Worm (Caenorhabditis elegans) whole organism, L4 larva: ENCODE data around the gene algn-12.

Experiments used
- D1046.2 ChIP-seq: fragments of 200-800 bp; sonication (Bioruptor generic); IDR thresholded peaks from 2 replicates; pipeline ENCODE4 v1.3.6; 2022; ENCODE audit warnings: missing genetic modification characterization, missing compliant biosample characterization
- F10B5.3 ChIP-seq: sonication (generic microtip); optimal IDR thresholded peaks from 2 replicates; lab custom pipeline; 2016; ENCODE audit warnings: mild to moderate bottlenecking, missing genetic modification characterization, missing compliant biosample characterization
- F49E8.2 ChIP-seq: sonication (generic microtip); optimal IDR thresholded peaks from 2 replicates; lab custom pipeline; 2016; ENCODE audit warnings: missing compliant biosample characterization, mild to moderate bottlenecking, missing genetic modification characterization, borderline replicate concordance
- R02D3.7 ChIP-seq: fragments of 150-350 bp; sonication (generic microtip); optimal IDR thresholded peaks from 3 replicates; lab custom pipeline; 2014; ENCODE audit warnings: missing biosample characterization, missing genetic modification characterization
- T20F7.1 ChIP-seq: fragments of 200-800 bp; sonication (Bioruptor generic); optimal IDR thresholded peaks from 2 replicates; lab custom pipeline; 2018; ENCODE audit warnings: mild to moderate bottlenecking, missing genetic modification characterization, missing compliant biosample characterization
- Y48G9A.11 ChIP-seq: fragments of 200-800 bp; sonication (Bioruptor generic); IDR thresholded peaks from 2 replicates; pipeline ENCODE4 v1.3.6; 2022; ENCODE audit warnings: missing genetic modification reagents, missing genetic modification characterization, missing compliant biosample characterization
- Y5F2A.4 ChIP-seq: fragments of 200-800 bp; sonication (Bioruptor generic); optimal IDR thresholded peaks from 2 replicates; lab custom pipeline; 2018; ENCODE audit warnings: mild to moderate bottlenecking, missing genetic modification characterization, missing compliant biosample characterization
- ZK546.5 ChIP-seq, 2 experiments: sonication (generic microtip); optimal IDR thresholded peaks; 2 replicates each; lab custom pipeline; 2017; ENCODE audit warnings: missing biosample characterization in 2 of 2, missing genetic modification characterization in 2 of 2
- aha-1 ChIP-seq: fragments of 150-350 bp; peaks from one replicate; lab custom pipeline; 2014; ENCODE audit warnings: missing biosample characterization, missing genetic modification characterization
- arid-1 ChIP-seq: fragments of 200-800 bp; sonication (Bioruptor generic); conservative IDR thresholded peaks from 2 replicates; pipeline ENCODE4 v1.3.6; 2022; ENCODE audit warnings: missing genetic modification reagents, missing genetic modification characterization, missing compliant biosample characterization
- attf-4 ChIP-seq: sonication (generic microtip); optimal IDR thresholded peaks from 3 replicates; lab custom pipeline; 2017; ENCODE audit warnings: missing biosample characterization, missing genetic modification characterization
- ceh-20 ChIP-seq: fragments of 200-800 bp; sonication (Bioruptor generic); IDR thresholded peaks from 2 replicates; pipeline ENCODE4 v1.3.6; 2022; ENCODE audit warnings: missing genetic modification reagents, missing genetic modification characterization, missing compliant biosample characterization
- ceh-28 ChIP-seq: fragments of 150-350 bp; optimal IDR thresholded peaks from 2 replicates; lab custom pipeline; 2014; ENCODE audit warnings: missing biosample characterization, missing genetic modification reagents, missing genetic modification characterization
- ceh-44 ChIP-seq: fragments of 200-800 bp; sonication (Bioruptor generic); IDR thresholded peaks from 2 replicates; pipeline ENCODE4 v1.3.6; 2022; ENCODE audit warnings: missing genetic modification reagents, missing genetic modification characterization, missing compliant biosample characterization
- ceh-82 ChIP-seq: sonication (generic microtip); optimal IDR thresholded peaks from 2 replicates; lab custom pipeline; 2017; ENCODE audit warnings: missing biosample characterization, missing genetic modification characterization
- daf-12 ChIP-seq: fragments of 150-350 bp; optimal IDR thresholded peaks from 2 replicates; lab custom pipeline; 2014; ENCODE audit warnings: missing biosample characterization, missing genetic modification reagents, missing genetic modification characterization
- daf-16 ChIP-seq, 3 experiments: sonication (generic microtip); optimal IDR thresholded peaks; 2 replicates each; lab custom pipeline; 2016 to 2017; ENCODE audit warnings: missing genetic modification characterization in 3 of 3, missing genetic modification reagents in 3 of 3, mild to moderate bottlenecking in 2 of 3, missing compliant biosample characterization in 2 of 3, missing biosample characterization in 1 of 3, moderate library complexity in 1 of 3
- daf-19 ChIP-seq: fragments of 200-800 bp; sonication (Bioruptor generic); conservative IDR thresholded peaks from 2 replicates; pipeline ENCODE4 v1.3.6; 2022; ENCODE audit warnings: missing genetic modification characterization, missing compliant biosample characterization
- dpl-1 ChIP-seq: fragments of 150-350 bp; optimal IDR thresholded peaks from 2 replicates; lab custom pipeline; 2014; ENCODE audit warnings: missing biosample characterization, missing genetic modification reagents, missing genetic modification characterization
- dve-1 ChIP-seq: sonication (generic microtip); optimal IDR thresholded peaks from 2 replicates; lab custom pipeline; 2017; ENCODE audit warnings: antibody characterized with exemption, mild to moderate bottlenecking, missing genetic modification characterization, missing compliant biosample characterization; ENCODE audit not compliant: insufficient read depth
- egl-43 ChIP-seq: fragments of 200-800 bp; sonication (Bioruptor generic); IDR thresholded peaks from 2 replicates; pipeline ENCODE4 v1.3.6; 2022; ENCODE audit warnings: missing genetic modification reagents, missing genetic modification characterization, missing compliant biosample characterization
- fkh-10 ChIP-seq: fragments of 150-350 bp; optimal IDR thresholded peaks from 2 replicates; lab custom pipeline; 2014; ENCODE audit warnings: missing biosample characterization, missing genetic modification reagents, missing genetic modification characterization
- gei-8 ChIP-seq: fragments of 200-800 bp; sonication (Bioruptor generic); optimal IDR thresholded peaks from 2 replicates; lab custom pipeline; 2018; ENCODE audit warnings: mild to moderate bottlenecking, missing genetic modification characterization, missing compliant biosample characterization
- hlh-30 ChIP-seq: sonication (generic microtip); optimal IDR thresholded peaks from 2 replicates; lab custom pipeline; 2017; ENCODE audit warnings: antibody characterized with exemption, mild to moderate bottlenecking, missing genetic modification characterization, missing compliant biosample characterization; ENCODE audit not compliant: insufficient read depth
- hmg-1.1 ChIP-seq: fragments of 200-800 bp; sonication (Bioruptor generic); IDR thresholded peaks from 2 replicates; pipeline ENCODE4 v1.3.6; 2022; ENCODE audit warnings: missing genetic modification reagents, missing genetic modification characterization, missing compliant biosample characterization
- jun-1 ChIP-seq: fragments of 150-350 bp; optimal IDR thresholded peaks from 2 replicates; lab custom pipeline; 2014; ENCODE audit warnings: missing biosample characterization, missing genetic modification reagents, missing genetic modification characterization
- lim-7 ChIP-seq: fragments of 200-800 bp; sonication (Bioruptor generic); IDR thresholded peaks from 2 replicates; pipeline ENCODE4 v1.3.6; 2022; ENCODE audit warnings: missing genetic modification characterization, missing compliant biosample characterization
- lin-13 ChIP-seq: fragments of 150-350 bp; optimal IDR thresholded peaks from 2 replicates; lab custom pipeline; 2014; ENCODE audit warnings: missing biosample characterization, missing genetic modification reagents, missing genetic modification characterization
- lin-15B ChIP-seq: fragments of 150-350 bp; sonication (generic microtip); optimal IDR thresholded peaks from 3 replicates; lab custom pipeline; 2014; ENCODE audit warnings: missing biosample characterization, missing genetic modification characterization
- lin-29 ChIP-seq: fragments of 200-800 bp; sonication (Bioruptor generic); IDR thresholded peaks from 2 replicates; pipeline ENCODE4 v1.3.6; 2022; ENCODE audit warnings: missing genetic modification reagents, missing genetic modification characterization, missing compliant biosample characterization
- lin-38 ChIP-seq: fragments of 200-800 bp; sonication (Bioruptor generic); IDR thresholded peaks from 2 replicates; pipeline ENCODE4 v1.3.6; 2022; ENCODE audit warnings: missing genetic modification reagents, missing genetic modification characterization, missing compliant biosample characterization
- lsy-2 ChIP-seq, 2 experiments: fragments of 150-350 bp in 1 of 2; sonication (generic microtip) in 1 of 2; optimal IDR thresholded peaks; 2 replicates each; lab custom pipeline; 2014 to 2017; ENCODE audit warnings: missing biosample characterization in 2 of 2, missing genetic modification characterization in 2 of 2
- madf-5 ChIP-seq, 2 experiments: fragments of 200-800 bp; sonication (Bioruptor generic); IDR thresholded peaks; 2 replicates each; pipeline ENCODE4 v1.3.6; 2022; ENCODE audit warnings: missing compliant biosample characterization in 2 of 2, missing genetic modification characterization in 2 of 2
- mep-1 ChIP-seq: fragments of 150-350 bp; sonication (generic microtip); optimal IDR thresholded peaks from 3 replicates; lab custom pipeline; 2014; ENCODE audit warnings: missing biosample characterization, missing genetic modification characterization
- mxl-2 ChIP-seq: fragments of 200-800 bp; sonication (Bioruptor generic); conservative IDR thresholded peaks from 2 replicates; pipeline ENCODE4 v1.3.6; 2022; ENCODE audit warnings: missing genetic modification reagents, missing genetic modification characterization, missing compliant biosample characterization
- nhr-10 ChIP-seq: fragments of 150-350 bp; optimal IDR thresholded peaks from 2 replicates; lab custom pipeline; 2014; ENCODE audit warnings: missing biosample characterization, missing genetic modification characterization
- nhr-102 ChIP-seq: sonication (generic microtip); optimal IDR thresholded peaks from 2 replicates; lab custom pipeline; 2016; ENCODE audit warnings: mild to moderate bottlenecking, missing genetic modification characterization, moderate library complexity, missing compliant biosample characterization
- nhr-11 ChIP-seq: fragments of 150-350 bp; optimal IDR thresholded peaks from 2 replicates; lab custom pipeline; 2014; ENCODE audit warnings: missing biosample characterization, missing genetic modification characterization
- nhr-111 ChIP-seq: fragments of 200-800 bp; sonication (Bioruptor generic); optimal IDR thresholded peaks from 2 replicates; lab custom pipeline; 2018; ENCODE audit warnings: mild to moderate bottlenecking, missing genetic modification characterization, missing compliant biosample characterization
- nhr-237 ChIP-seq: sonication (generic microtip); optimal IDR thresholded peaks from 2 replicates; lab custom pipeline; 2017; ENCODE audit warnings: missing biosample characterization, missing genetic modification characterization
- nhr-25 ChIP-seq: sonication (generic microtip); optimal IDR thresholded peaks from 2 replicates; lab custom pipeline; 2017; ENCODE audit warnings: missing genetic modification characterization, mild to moderate bottlenecking, missing compliant biosample characterization, antibody characterized with exemption, moderate library complexity, borderline replicate concordance; ENCODE audit not compliant: insufficient read depth
- nhr-41 ChIP-seq: fragments of 200-800 bp; sonication (Bioruptor generic); IDR thresholded peaks from 2 replicates; pipeline ENCODE4 v1.3.6; 2022; ENCODE audit warnings: missing genetic modification reagents, missing genetic modification characterization, missing compliant biosample characterization
- php-3 ChIP-seq: fragments of 200-800 bp; sonication (Bioruptor generic); IDR thresholded peaks from 2 replicates; pipeline ENCODE4 v1.3.6; 2022; ENCODE audit warnings: missing genetic modification reagents, missing genetic modification characterization, missing compliant biosample characterization
- pqm-1 ChIP-seq: sonication (generic microtip); optimal IDR thresholded peaks from 2 replicates; lab custom pipeline; 2017; ENCODE audit warnings: missing biosample characterization, missing genetic modification characterization
- set-16 ChIP-seq: fragments of 200-800 bp; sonication (Bioruptor generic); IDR thresholded peaks from 2 replicates; pipeline ENCODE4 v1.3.6; 2022; ENCODE audit warnings: missing genetic modification reagents, missing genetic modification characterization, missing compliant biosample characterization
- snpc-1.2 ChIP-seq: fragments of 200-800 bp; sonication (Bioruptor generic); IDR thresholded peaks from 2 replicates; pipeline ENCODE4 v1.3.6; 2022; ENCODE audit warnings: missing genetic modification reagents, missing genetic modification characterization, missing compliant biosample characterization
- snpc-4 ChIP-seq: fragments of 150-350 bp; optimal IDR thresholded peaks from 2 replicates; lab custom pipeline; 2014; ENCODE audit warnings: missing biosample characterization, missing genetic modification characterization
- spr-3 ChIP-seq: fragments of 200-800 bp; sonication (Bioruptor generic); optimal IDR thresholded peaks from 2 replicates; lab custom pipeline; 2018; ENCODE audit warnings: mild to moderate bottlenecking, missing genetic modification characterization, missing compliant biosample characterization
- tag-97 ChIP-seq: fragments of 200-800 bp; sonication (Bioruptor generic); IDR thresholded peaks from 2 replicates; pipeline ENCODE4 v1.3.6; 2022; ENCODE audit warnings: missing genetic modification characterization, missing compliant biosample characterization
- zfp-3 ChIP-seq: fragments of 200-800 bp; sonication (Bioruptor generic); conservative IDR thresholded peaks from 2 replicates; pipeline ENCODE4 v1.3.6; 2022; ENCODE audit warnings: missing genetic modification reagents, missing genetic modification characterization, missing compliant biosample characterization
- zip-11 ChIP-seq: fragments of 200-800 bp; sonication (Bioruptor generic); IDR thresholded peaks from 2 replicates; pipeline ENCODE4 v1.3.6; 2022; ENCODE audit warnings: missing genetic modification characterization, missing compliant biosample characterization

algn-12 gene

DNA sequence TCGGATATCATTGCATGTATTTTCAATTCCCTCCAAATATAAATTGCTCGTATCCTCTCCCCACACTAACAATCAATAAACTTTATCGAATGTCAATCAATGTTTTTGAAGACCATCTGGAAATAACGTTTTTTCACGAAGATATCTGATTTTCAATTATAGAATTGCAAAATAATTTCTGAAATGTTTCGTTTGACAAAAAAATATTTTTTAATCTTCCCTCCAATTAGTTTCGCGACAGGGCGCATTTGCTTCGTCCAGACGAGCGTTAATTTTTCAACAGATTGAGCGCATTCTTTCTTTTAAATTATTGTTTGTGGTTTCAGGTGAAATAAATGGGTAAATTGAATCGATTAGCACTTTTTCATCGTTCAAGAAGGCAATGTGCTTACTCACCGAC lies 3.8 kb upstream of the algn-12 start, which contains the start of gene vars-1:
Gene vars-1 (plus strand): TSS at position 291 of the 400 bp plus-strand sequence.
- TF ChIP-seq arid-1 (GFP tag; lab: Robert Waterston, UW), result no peak
- TF ChIP-seq spr-3, result no peak
- TF ChIP-seq attf-4, result no peak
- peak; percentile 93 for TF ChIP-seq lin-38 (GFP tag; lab: Robert Waterston, UW)
- TF ChIP-seq mxl-2 (GFP tag; lab: Robert Waterston, UW), result no peak
- no peak for TF ChIP-seq nhr-11 (tag; lab: Kevin White, UChicago)
- no peak for TF ChIP-seq nhr-25 (tag; lab: Kevin White, UChicago)
- TF ChIP-seq egl-43 (GFP tag; lab: Robert Waterston, UW), result no peak
- TF ChIP-seq hlh-30 (tag; lab: Kevin White, UChicago), result peak; percentile 49
- no peak for TF ChIP-seq ceh-20
- TF ChIP-seq F10B5.3 (tag; lab: Kevin White, UChicago), result no peak
- 0 out of 2 replicates have a peak, but pooled peaks have one; percentile 31 for TF ChIP-seq snpc-1.2
- TF ChIP-seq hmg-1.1, result no peak
- TF ChIP-seq T20F7.1, result peak; percentile 46
- peak in 1 of 2 experiments; percentile 71 for TF ChIP-seq lsy-2 (tag; optimal IDR thresholded peaks at IDR 0.05; lab: Kevin White, UChicago)
- TF ChIP-seq lin-13 (GFP tag; lab: Kevin White, UChicago), result no peak
- TF ChIP-seq D1046.2, result no peak
- no peak for TF ChIP-seq nhr-10
- TF ChIP-seq daf-12 (tag; lab: Kevin White, UChicago), result no peak
- no peak for TF ChIP-seq dve-1 (tag; lab: Kevin White, UChicago)
- TF ChIP-seq nhr-237 (tag; lab: Kevin White, UChicago), result no peak
- TF ChIP-seq Y48G9A.11 (GFP tag; lab: Robert Waterston, UW), result no peak
- no peak for TF ChIP-seq gei-8 (GFP tag; lab: Kevin White, UChicago)
- no peak for TF ChIP-seq ceh-82 (tag; lab: Kevin White, UChicago)
- TF ChIP-seq mep-1 (tag; lab: Kevin White, UChicago), result peak; percentile 17
- TF ChIP-seq R02D3.7, result no peak
- TF ChIP-seq nhr-41, result no peak
- no peak for TF ChIP-seq Y5F2A.4
- no peak for TF ChIP-seq daf-16 (GFP tag; optimal IDR thresholded peaks at IDR 0.05; lab: Kevin White, UChicago)
- TF ChIP-seq daf-16 (tag; optimal IDR thresholded peaks at IDR 0.05; lab: Kevin White, UChicago), result peak; percentile 37
- no peak for TF ChIP-seq snpc-4 (tag; lab: Kevin White, UChicago)
- no peak for TF ChIP-seq zip-11 (GFP tag; lab: Robert Waterston, UW)
- TF ChIP-seq lim-7 (GFP tag; lab: Robert Waterston, UW), result no peak
- no peak for TF ChIP-seq set-16 (GFP tag; lab: Robert Waterston, UW)
- no peak for TF ChIP-seq zfp-3 (GFP tag; lab: Robert Waterston, UW)
- TF ChIP-seq jun-1 (tag; lab: Kevin White, UChicago), result no peak
- peak; percentile 93 for TF ChIP-seq dpl-1 (GFP tag; lab: Kevin White, UChicago)
- peak; percentile 11 for TF ChIP-seq aha-1 (tag; lab: Kevin White, UChicago)
- TF ChIP-seq ZK546.5 (tag; optimal IDR thresholded peaks at IDR 0.05; lab: Kevin White, UChicago), result no peak
- TF ChIP-seq daf-19, result no peak
- TF ChIP-seq madf-5 (GFP tag; IDR thresholded peaks at IDR 0.05; lab: Robert Waterston, UW), result no peak
- TF ChIP-seq F49E8.2, result peak; percentile 7
- TF ChIP-seq nhr-102, result no peak
- TF ChIP-seq tag-97 (GFP tag; lab: Robert Waterston, UW), result no peak
- no peak for TF ChIP-seq lin-15B (tag; lab: Kevin White, UChicago)
- no peak for TF ChIP-seq pqm-1 (tag; lab: Kevin White, UChicago)
- TF ChIP-seq lin-29 (GFP tag; lab: Robert Waterston, UW), result no peak
- TF ChIP-seq nhr-111 (GFP tag; lab: Kevin White, UChicago), result no peak
- TF ChIP-seq fkh-10, result peak; percentile 7
- TF ChIP-seq ceh-44 (GFP tag; lab: Robert Waterston, UW), result no peak
- TF ChIP-seq ceh-28 (tag; lab: Kevin White, UChicago), result no peak
- no peak for TF ChIP-seq php-3 (GFP tag; lab: Robert Waterston, UW)
